Worm (Caenorhabditis elegans) whole organism, young adult: ENCODE results near the gene F34D6.1.
A peak's percentile ranks its signal among the peaks of the same experiment; 100 is the strongest.

Experiments
- B0035.1 ChIP-seq: sonication (generic microtip); optimal IDR thresholded peaks from 2 replicates; lab custom pipeline; 2016; ENCODE audit warnings: missing genetic modification characterization, mild to moderate bottlenecking, missing compliant biosample characterization, missing genotype, missing genetic modification reagents
- B0336.3 ChIP-seq: fragments of 200-800 bp; sonication (Bioruptor generic); IDR thresholded peaks from 2 replicates; pipeline ENCODE4 v1.3.6; 2022; ENCODE audit warnings: missing genetic modification characterization, missing compliant biosample characterization
- D2030.7 ChIP-seq: fragments of 200-800 bp; sonication (Bioruptor generic); IDR thresholded peaks from 2 replicates; pipeline ENCODE4 v1.3.6; 2022; ENCODE audit warnings: missing genetic modification reagents, missing genetic modification characterization, missing compliant biosample characterization
- F23B12.7 ChIP-seq: sonication (generic microtip); optimal IDR thresholded peaks from 2 replicates; lab custom pipeline; 2017; ENCODE audit warnings: missing genetic modification characterization, mild to moderate bottlenecking, missing compliant biosample characterization, antibody characterized with exemption, moderate library complexity; ENCODE audit not compliant: insufficient read depth
- F33H1.4 ChIP-seq: fragments of 200-800 bp; sonication (Bioruptor generic); IDR thresholded peaks from 2 replicates; pipeline ENCODE4 v1.3.6; 2022; ENCODE audit warnings: missing genetic modification reagents, missing genetic modification characterization, missing compliant biosample characterization
- Y53G8AR.9 ChIP-seq: fragments of 200-800 bp; sonication (Bioruptor generic); conservative IDR thresholded peaks from 2 replicates; pipeline ENCODE4 v1.3.6; 2022; ENCODE audit warnings: missing genetic modification reagents, missing genetic modification characterization, missing compliant biosample characterization
- akir-1 ChIP-seq: fragments of 200-800 bp; sonication (Bioruptor generic); optimal IDR thresholded peaks from 2 replicates; lab custom pipeline; 2018; ENCODE audit warnings: mild to moderate bottlenecking, missing genetic modification characterization, moderate library complexity, missing compliant biosample characterization
- aptf-3 ChIP-seq: fragments of 200-800 bp; sonication (Bioruptor generic); IDR thresholded peaks from 2 replicates; pipeline ENCODE4 v1.3.6; 2022; ENCODE audit warnings: missing genetic modification characterization, missing compliant biosample characterization
- attf-5 ChIP-seq: fragments of 200-800 bp; sonication (Bioruptor generic); optimal IDR thresholded peaks from 2 replicates; lab custom pipeline; 2018; ENCODE audit warnings: mild to moderate bottlenecking, missing genetic modification characterization, missing compliant biosample characterization
- bed-2 ChIP-seq: fragments of 200-800 bp; sonication (Bioruptor generic); IDR thresholded peaks from 2 replicates; pipeline ENCODE4 v1.3.6; 2022; ENCODE audit warnings: missing genetic modification reagents, missing genetic modification characterization, missing compliant biosample characterization
- cebp-1 ChIP-seq, 2 experiments: fragments of 200-800 bp in 1 of 2; sonication (Bioruptor generic) in 1 of 2; sonication (generic microtip) in 1 of 2; IDR thresholded peaks in 1 of 2; optimal IDR thresholded peaks in 1 of 2; 2 replicates each; pipeline versions ENCODE4 v1.3.6 to Lab custom; 2017 to 2022; ENCODE audit warnings: missing compliant biosample characterization in 2 of 2, missing genetic modification characterization in 2 of 2, mild to moderate bottlenecking in 1 of 2, missing genetic modification reagents in 1 of 2, moderate library complexity in 1 of 2
- ceh-27 ChIP-seq: fragments of 200-800 bp; sonication (Bioruptor generic); optimal IDR thresholded peaks from 2 replicates; lab custom pipeline; 2018; ENCODE audit warnings: mild to moderate bottlenecking, missing genetic modification characterization, moderate library complexity, missing compliant biosample characterization
- ekl-4 ChIP-seq: fragments of 200-800 bp; sonication (Bioruptor generic); IDR thresholded peaks from 2 replicates; pipeline ENCODE4 v1.3.6; 2022; ENCODE audit warnings: missing genetic modification reagents, missing genetic modification characterization, missing compliant biosample characterization
- ets-4 ChIP-seq: fragments of 200-800 bp; sonication (Bioruptor generic); optimal IDR thresholded peaks from 2 replicates; lab custom pipeline; 2018; ENCODE audit warnings: mild to moderate bottlenecking, missing genetic modification characterization, missing compliant biosample characterization
- hlh-26 ChIP-seq: fragments of 200-800 bp; sonication (Bioruptor generic); conservative IDR thresholded peaks from 2 replicates; pipeline ENCODE4 v1.3.6; 2022; ENCODE audit warnings: missing genetic modification reagents, missing genetic modification characterization, missing compliant biosample characterization
- hmg-1.2 ChIP-seq: fragments of 200-800 bp; sonication (Bioruptor generic); IDR thresholded peaks from 2 replicates; pipeline ENCODE4 v1.3.6; 2022; ENCODE audit warnings: missing genetic modification reagents, missing genetic modification characterization, missing compliant biosample characterization
- lag-1 ChIP-seq: fragments of 200-800 bp; sonication (Bioruptor generic); IDR thresholded peaks from 2 replicates; pipeline ENCODE4 v1.3.6; 2022; ENCODE audit warnings: missing genetic modification reagents, missing genetic modification characterization, missing compliant biosample characterization
- lin-40 ChIP-seq: sonication (generic microtip); optimal IDR thresholded peaks from 2 replicates; lab custom pipeline; 2016; ENCODE audit warnings: missing genetic modification characterization, mild to moderate bottlenecking, missing compliant biosample characterization, missing genotype, missing genetic modification reagents
- madf-10 ChIP-seq: sonication (generic microtip); optimal IDR thresholded peaks from 2 replicates; lab custom pipeline; 2016; ENCODE audit warnings: mild to moderate bottlenecking, missing genetic modification characterization, missing compliant biosample characterization
- madf-6 ChIP-seq: fragments of 200-800 bp; sonication (Bioruptor generic); IDR thresholded peaks from 2 replicates; pipeline ENCODE4 v1.3.6; 2022; ENCODE audit warnings: missing genetic modification reagents, missing genetic modification characterization, missing compliant biosample characterization
- madf-8 ChIP-seq: fragments of 200-800 bp; sonication (Bioruptor generic); conservative IDR thresholded peaks from 2 replicates; pipeline ENCODE4 v1.3.6; 2022; ENCODE audit warnings: missing genetic modification reagents, missing genetic modification characterization, missing compliant biosample characterization
- nfya-1 ChIP-seq: sonication (generic microtip); optimal IDR thresholded peaks from 2 replicates; lab custom pipeline; 2017; ENCODE audit warnings: antibody characterized with exemption, missing compliant biosample characterization, missing genetic modification characterization, borderline replicate concordance; ENCODE audit not compliant: insufficient read depth
- nhr-120 ChIP-seq: fragments of 200-800 bp; sonication (Bioruptor generic); IDR thresholded peaks from 2 replicates; pipeline ENCODE4 v1.3.6; 2022; ENCODE audit warnings: missing genetic modification characterization, missing compliant biosample characterization
- nhr-179 ChIP-seq: sonication (generic microtip); optimal IDR thresholded peaks from 2 replicates; lab custom pipeline; 2016; ENCODE audit warnings: mild to moderate bottlenecking, missing genetic modification characterization, missing compliant biosample characterization
- pbrm-1 ChIP-seq: fragments of 200-800 bp; sonication (Bioruptor generic); IDR thresholded peaks from 2 replicates; pipeline ENCODE4 v1.3.6; 2022; ENCODE audit warnings: missing genetic modification reagents, missing genetic modification characterization, missing compliant biosample characterization
- rcor-1 ChIP-seq: fragments of 200-800 bp; sonication (Bioruptor generic); IDR thresholded peaks from 2 replicates; pipeline ENCODE4 v1.3.6; 2022; ENCODE audit warnings: missing genetic modification reagents, missing genetic modification characterization, missing compliant biosample characterization
- rec-8 ChIP-seq, 2 experiments: sonication (generic microtip); optimal IDR thresholded peaks; 2 replicates each; lab custom pipeline; 2016; ENCODE audit warnings: mild to moderate bottlenecking in 2 of 2, missing genetic modification characterization in 2 of 2, missing genetic modification reagents in 2 of 2, missing genotype in 2 of 2, missing biosample characterization in 1 of 2, missing compliant biosample characterization in 1 of 2, moderate library complexity in 1 of 2
- rpc-1 ChIP-seq, 2 experiments: fragments of 150-350 bp in 1 of 2; sonication (generic microtip) in 1 of 2; optimal IDR thresholded peaks; 2 replicates each; lab custom pipeline; 2014 to 2018; ENCODE audit warnings: missing biosample characterization in 1 of 2, missing genetic modification characterization in 1 of 2, missing genetic modification reagents in 1 of 2, missing genotype in 1 of 2
- sea-2 ChIP-seq: fragments of 200-800 bp; sonication (Bioruptor generic); IDR thresholded peaks from 2 replicates; pipeline ENCODE4 v1.3.6; 2022; ENCODE audit warnings: missing genetic modification characterization, missing compliant biosample characterization
- zfh-2 ChIP-seq: fragments of 200-800 bp; sonication (Bioruptor generic); conservative IDR thresholded peaks from 2 replicates; pipeline ENCODE4 v1.3.6; 2022; ENCODE audit warnings: missing genetic modification reagents, missing genetic modification characterization, missing compliant biosample characterization
- ztf-18 ChIP-seq: sonication (generic microtip); optimal IDR thresholded peaks from 2 replicates; lab custom pipeline; 2016; ENCODE audit warnings: missing genotype, mild to moderate bottlenecking, missing genetic modification characterization, missing compliant biosample characterization
- ztf-6 ChIP-seq: fragments of 200-800 bp; sonication (Bioruptor generic); IDR thresholded peaks from 2 replicates; pipeline ENCODE4 v1.3.6; 2022; ENCODE audit warnings: missing genetic modification reagents, missing genetic modification characterization, missing compliant biosample characterization

F34D6.1 gene

ce11 chrII:2707872-2708271, 26.9 kb upstream of the F34D6.1 start, which contains the start of gene Y47G7B.2:
Y47G7B.2 (minus strand) TSS chrII:2708014.
- TF ChIP-seq B0035.1 (tag; lab: Kevin White, UChicago) (no peak), aptf-3 (GFP tag; lab: Robert Waterston, UW) (no peak), attf-5 (peak; percentile 18), ekl-4 (no peak), lag-1 (GFP tag; lab: Robert Waterston, UW) (no peak), nhr-120 (GFP tag; lab: Robert Waterston, UW) (no peak), lin-40 (no peak), rcor-1 (GFP tag; lab: Robert Waterston, UW) (no peak), hmg-1.2 (GFP tag; lab: Robert Waterston, UW) (peak; percentile 59; the same call in 1 of the 2 replicates), D2030.7 (GFP tag; lab: Robert Waterston, UW) (no peak), sea-2 (GFP tag; lab: Robert Waterston, UW) (no peak), ceh-27 (GFP tag; lab: Kevin White, UChicago) (no peak), madf-8 (GFP tag; lab: Robert Waterston, UW) (no peak)
- TF ChIP-seq, all 124 proteins: peak for 2

ce11 chrII:2705200-2705599, 24.2 kb upstream of the F34D6.1 start, which contains the start of gene srh-128:
srh-128 (minus strand) TSS chrII:2705300.
- no peak for TF ChIP-seq ztf-6 (GFP tag; lab: Robert Waterston, UW)
- TF ChIP-seq rpc-1 (optimal IDR thresholded peaks at IDR 0.05; lab: Kevin White, UChicago) = no peak
- no peak for TF ChIP-seq rpc-1 (tag; optimal IDR thresholded peaks at IDR 0.05; lab: Kevin White, UChicago)
- no peak for TF ChIP-seq F33H1.4 (GFP tag; lab: Robert Waterston, UW)
- TF ChIP-seq, all 124 proteins: peak for 0

- TF ChIP-seq ztf-18 (tag; lab: Kevin White, UChicago) = no peak
- no peak for TF ChIP-seq madf-8 (GFP tag; lab: Robert Waterston, UW)
- no peak for TF ChIP-seq pbrm-1
- no peak for TF ChIP-seq zfh-2 (GFP tag; lab: Robert Waterston, UW)
- TF ChIP-seq madf-6 (GFP tag; lab: Robert Waterston, UW) = no peak
- no peak for TF ChIP-seq akir-1
- TF ChIP-seq F23B12.7 (tag; lab: Kevin White, UChicago) = no peak
- TF ChIP-seq madf-10 (tag; lab: Kevin White, UChicago) = no peak
Measured at ce11 chrII:2702757-2703156, 21.7 kb upstream of the F34D6.1 start, which contains the start of gene sri-60. sri-60 (minus strand) TSS chrII:2702857.

ce11 chrII:2700229-2700628, 19.2 kb upstream of the F34D6.1 start, which contains the start of gene sri-61:
sri-61 (minus strand) TSS chrII:2700329.
- TF ChIP-seq bed-2 (GFP tag; lab: Robert Waterston, UW) = no peak
- no peak for TF ChIP-seq cebp-1 (GFP tag; IDR thresholded peaks at IDR 0.05; lab: Robert Waterston, UW)
- no peak for TF ChIP-seq cebp-1 (tag; optimal IDR thresholded peaks at IDR 0.05; lab: Kevin White, UChicago)

ce11 chrII:2698378-2698777, 17.4 kb upstream of the F34D6.1 start, which contains the start of gene sri-62:
sri-62 (minus strand) TSS chrII:2698478.
- TF ChIP-seq hlh-26 (GFP tag; lab: Robert Waterston, UW) = no peak
- no peak for TF ChIP-seq rec-8 (tag; optimal IDR thresholded peaks at IDR 0.05; lab: Kevin White, UChicago)
- TF ChIP-seq ets-4 (GFP tag; lab: Kevin White, UChicago) = no peak
- TF ChIP-seq madf-8 (GFP tag; lab: Robert Waterston, UW) = no peak
- TF ChIP-seq B0336.3 = no peak
- TF ChIP-seq ekl-4 = no peak
- TF ChIP-seq Y53G8AR.9 (GFP tag; lab: Robert Waterston, UW) = no peak
- TF ChIP-seq nhr-179 (tag; lab: Kevin White, UChicago) = no peak
- TF ChIP-seq F33H1.4 (GFP tag; lab: Robert Waterston, UW) = no peak
- no peak for TF ChIP-seq nfya-1 (tag; lab: Kevin White, UChicago)
